Worm (Caenorhabditis elegans) whole organism, young adult: ENCODE results near the gene pfn-3.

Experiments used
- T26A5.8 ChIP-seq: sonication (generic microtip); optimal IDR thresholded peaks from 2 replicates; lab custom pipeline; 2016; ENCODE audit warnings: missing genetic modification characterization, missing compliant biosample characterization
- attf-5 ChIP-seq: fragments of 200-800 bp; sonication (Bioruptor generic); optimal IDR thresholded peaks from 2 replicates; lab custom pipeline; 2018; ENCODE audit warnings: mild to moderate bottlenecking, missing genetic modification characterization, missing compliant biosample characterization
- ceh-100 ChIP-seq: fragments of 200-800 bp; sonication (Bioruptor generic); IDR thresholded peaks from 2 replicates; pipeline ENCODE4 v1.3.6; 2022; ENCODE audit warnings: missing genetic modification reagents, missing genetic modification characterization, missing compliant biosample characterization
- ceh-58 ChIP-seq: fragments of 200-800 bp; sonication (Bioruptor generic); IDR thresholded peaks from 2 replicates; pipeline ENCODE4 v1.3.6; 2022; ENCODE audit warnings: missing genetic modification characterization, missing compliant biosample characterization
- let-607 ChIP-seq, 2 experiments: fragments of 200-800 bp in 1 of 2; sonication (Bioruptor generic) in 1 of 2; sonication (generic microtip) in 1 of 2; optimal IDR thresholded peaks; 2 replicates each; lab custom pipeline; 2016 to 2018; ENCODE audit warnings: mild to moderate bottlenecking in 2 of 2, missing compliant biosample characterization in 2 of 2, missing genetic modification characterization in 2 of 2, moderate library complexity in 2 of 2, missing genotype in 1 of 2
- lin-35 ChIP-seq, 3 experiments: fragments of 150-350 bp in 2 of 3; sonication (generic microtip) in 1 of 3; optimal IDR thresholded peaks; 2 replicates each; lab custom pipeline; 2014 to 2018; ENCODE audit warnings: missing biosample characterization in 3 of 3, missing genetic modification characterization in 3 of 3, missing genetic modification reagents in 3 of 3
- nhr-27 ChIP-seq: fragments of 200-800 bp; sonication (Bioruptor generic); optimal IDR thresholded peaks from 2 replicates; lab custom pipeline; 2018; ENCODE audit warnings: mild to moderate bottlenecking, missing genetic modification characterization, moderate library complexity, missing compliant biosample characterization
- nhr-90 ChIP-seq: sonication (generic microtip); optimal IDR thresholded peaks from 2 replicates; lab custom pipeline; 2016; ENCODE audit warnings: missing genotype, mild to moderate bottlenecking, missing genetic modification characterization, missing compliant biosample characterization
- sea-2 ChIP-seq: fragments of 200-800 bp; sonication (Bioruptor generic); IDR thresholded peaks from 2 replicates; pipeline ENCODE4 v1.3.6; 2022; ENCODE audit warnings: missing genetic modification characterization, missing compliant biosample characterization
- snpc-1.3 ChIP-seq: sonication (generic microtip); optimal IDR thresholded peaks from 2 replicates; lab custom pipeline; 2017; ENCODE audit warnings: missing genetic modification characterization, mild to moderate bottlenecking, missing compliant biosample characterization, antibody characterized with exemption, moderate library complexity, missing genotype, missing genetic modification reagents; ENCODE audit not compliant: insufficient read depth
- ztf-25 ChIP-seq: fragments of 200-800 bp; sonication (Bioruptor generic); IDR thresholded peaks from 2 replicates; pipeline ENCODE4 v1.3.6; 2022; ENCODE audit warnings: missing genetic modification reagents, missing genetic modification characterization, missing compliant biosample characterization

DNA sequence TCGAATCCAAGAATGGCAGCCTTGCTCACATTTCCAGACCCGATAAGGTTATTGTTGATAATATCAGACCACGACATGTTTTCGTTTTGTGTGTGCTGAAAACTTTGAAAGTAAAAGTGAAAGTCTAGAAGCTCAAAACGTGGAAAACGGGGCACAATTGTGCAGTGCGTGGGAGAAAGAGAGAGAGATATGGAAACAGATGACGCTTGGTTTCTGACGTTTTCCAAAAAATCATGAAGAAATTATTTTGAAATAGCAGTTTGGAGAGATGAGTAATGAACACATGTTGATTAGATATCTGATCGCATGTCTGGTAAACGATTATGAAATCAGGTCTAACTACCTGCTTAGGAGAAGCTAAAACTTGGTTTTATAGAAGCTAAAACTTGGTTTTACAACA is at the start of gene pfn-3:
- no peak for TF ChIP-seq ztf-25 (GFP tag; lab: Robert Waterston, UW)
- no peak for TF ChIP-seq ceh-58 (GFP tag; lab: Robert Waterston, UW)
- no peak for TF ChIP-seq nhr-90 (tag; lab: Kevin White, UChicago)
- no peak for TF ChIP-seq let-607 (tag; optimal IDR thresholded peaks at IDR 0.05; lab: Kevin White, UChicago)
- no peak for TF ChIP-seq ceh-100 (GFP tag; lab: Robert Waterston, UW)
- no peak for TF ChIP-seq attf-5 (GFP tag; lab: Kevin White, UChicago)
- no peak for TF ChIP-seq snpc-1.3 (tag; lab: Kevin White, UChicago)
- no peak for TF ChIP-seq nhr-27 (tag; lab: Kevin White, UChicago)
- TF ChIP-seq T26A5.8 (tag; lab: Kevin White, UChicago) = no peak
- TF ChIP-seq lin-35 (GFP tag; optimal IDR thresholded peaks at IDR 0.05; lab: Kevin White, UChicago) = no peak
- TF ChIP-seq sea-2 (GFP tag; lab: Robert Waterston, UW) = no peak
